Fruit fly (Drosophila melanogaster) whole organism, embryonic: ENCODE measurements around the gene Cat.

ENCODE experiments used
- CG10209 ChIP-seq: fragments of 200-800 bp; sonication (Bioruptor generic); optimal IDR thresholded peaks from 3 replicates; lab custom pipeline; 2017; ENCODE audit warnings: missing biosample characterization, mild to moderate bottlenecking, missing genetic modification characterization, missing genetic modification reagents
- CG10431 ChIP-seq: fragments of 200-800 bp; sonication (Bioruptor generic); optimal IDR thresholded peaks from 3 replicates; lab custom pipeline; 2018; ENCODE audit warnings: missing biosample characterization, mild to moderate bottlenecking, missing genetic modification characterization
- CG10654 ChIP-seq: fragments of 200-800 bp; sonication (Bioruptor generic); optimal IDR thresholded peaks from 2 replicates; lab custom pipeline; 2016; ENCODE audit warnings: missing biosample characterization, missing genetic modification characterization
- CG13287 ChIP-seq: fragments of 200-800 bp; sonication (Bioruptor generic); IDR thresholded peaks from 2 replicates; pipeline ENCODE4 v1.3.6; 2022; ENCODE audit warnings: missing biosample characterization, missing genetic modification characterization; ENCODE audit not compliant: partially characterized antibody
- CG15073 ChIP-seq: fragments of 200-800 bp; sonication (Bioruptor generic); optimal IDR thresholded peaks from 2 replicates; lab custom pipeline; 2016; ENCODE audit warnings: missing biosample characterization, missing genetic modification characterization
- CG1792 ChIP-seq: fragments of 200-800 bp; sonication (Bioruptor generic); optimal IDR thresholded peaks from 2 replicates; lab custom pipeline; 2016; ENCODE audit warnings: missing biosample characterization, missing genetic modification characterization
- CG18764 ChIP-seq: fragments of 200-800 bp; sonication (Bioruptor generic); optimal IDR thresholded peaks from 3 replicates; lab custom pipeline; 2016; ENCODE audit warnings: missing biosample characterization, missing genetic modification characterization
- CG4328 ChIP-seq: fragments of 200-800 bp; sonication (Bioruptor generic); optimal IDR thresholded peaks from 3 replicates; lab custom pipeline; 2017; ENCODE audit warnings: missing biosample characterization, missing genetic modification reagents, missing genetic modification characterization
- CG6791 ChIP-seq: fragments of 200-800 bp; sonication (Bioruptor generic); IDR thresholded peaks from 3 replicates; pipeline ENCODE4 v1.3.6; 2022; ENCODE audit warnings: missing biosample characterization, missing genetic modification characterization; ENCODE audit not compliant: partially characterized antibody
- CG7745 ChIP-seq: fragments of 200-800 bp; sonication (Bioruptor generic); optimal IDR thresholded peaks from 2 replicates; lab custom pipeline; 2018; ENCODE audit warnings: missing biosample characterization, mild to moderate bottlenecking, missing genetic modification characterization, moderate library complexity
- CG8944 ChIP-seq: fragments of 200-800 bp; sonication (Bioruptor generic); optimal IDR thresholded peaks from 3 replicates; lab custom pipeline; 2016; ENCODE audit warnings: missing biosample characterization, missing genetic modification characterization
- CG9215 ChIP-seq: fragments of 200-800 bp; sonication (Bioruptor generic); IDR thresholded peaks from 2 replicates; pipeline ENCODE4 v1.3.6; 2022; ENCODE audit warnings: missing biosample characterization, missing genetic modification characterization
- Deaf1 ChIP-seq: fragments of 200-800 bp; optimal IDR thresholded peaks from 3 replicates; lab custom pipeline; 2019; ENCODE audit warnings: missing biosample characterization, mild to moderate bottlenecking, missing genetic modification characterization, moderate library complexity
- ERR ChIP-seq: fragments of 200-800 bp; sonication (Bioruptor generic); optimal IDR thresholded peaks from 2 replicates; lab custom pipeline; 2016; ENCODE audit warnings: missing biosample characterization, missing genetic modification characterization
- HmgD ChIP-seq: fragments of 200-800 bp; sonication (Bioruptor generic); optimal IDR thresholded peaks from 3 replicates; lab custom pipeline; 2016; ENCODE audit warnings: missing biosample characterization, missing genetic modification characterization
- MBD-R2 ChIP-seq: fragments of 200-800 bp; sonication (Bioruptor generic); IDR thresholded peaks from 2 replicates; pipeline ENCODE4 v1.3.6; 2022; ENCODE audit warnings: missing biosample characterization, missing genetic modification characterization
- MESR4 ChIP-seq: fragments of 200-800 bp; sonication (Bioruptor generic); optimal IDR thresholded peaks from 2 replicates; lab custom pipeline; 2018; ENCODE audit warnings: missing biosample characterization, mild to moderate bottlenecking, missing genetic modification characterization, moderate library complexity
- NfI ChIP-seq: fragments of 200-800 bp; sonication (Bioruptor generic); optimal IDR thresholded peaks from 3 replicates; lab custom pipeline; 2018; ENCODE audit warnings: missing biosample characterization, mild to moderate bottlenecking, missing genetic modification characterization, moderate library complexity
- Ptx1 ChIP-seq: fragments of 200-800 bp; sonication (Bioruptor generic); IDR thresholded peaks from 2 replicates; pipeline ENCODE4 v1.3.6; 2022; ENCODE audit warnings: missing biosample characterization, missing genetic modification characterization
- Sox100B ChIP-seq: fragments of 200-800 bp; sonication (Bioruptor generic); optimal IDR thresholded peaks from 3 replicates; lab custom pipeline; 2018; ENCODE audit warnings: missing biosample characterization, mild to moderate bottlenecking, missing genetic modification characterization
- Xbp1 ChIP-seq: fragments of 200-800 bp; sonication (Bioruptor generic); optimal IDR thresholded peaks from 3 replicates; lab custom pipeline; 2016; ENCODE audit warnings: missing biosample characterization, mild to moderate bottlenecking, missing genetic modification characterization
- btn ChIP-seq: fragments of 200-800 bp; sonication (Bioruptor generic); optimal IDR thresholded peaks from 2 replicates; lab custom pipeline; 2016; ENCODE audit warnings: missing biosample characterization, missing genetic modification characterization
- chif ChIP-seq, 2 experiments: fragments of 200-800 bp; sonication (Bioruptor generic); optimal IDR thresholded peaks; 3 replicates each; lab custom pipeline; 2016; ENCODE audit warnings: missing biosample characterization in 2 of 2, missing genetic modification characterization in 2 of 2
- croc ChIP-seq: fragments of 200-800 bp; sonication (Bioruptor generic); conservative IDR thresholded peaks from 3 replicates; pipeline ENCODE4 v1.3.6; 2022; ENCODE audit warnings: missing biosample characterization, missing genetic modification characterization
- ftz-f1 ChIP-seq: fragments of 200-800 bp; sonication (Bioruptor generic); optimal IDR thresholded peaks from 2 replicates; lab custom pipeline; 2016; ENCODE audit warnings: missing biosample characterization, missing genetic modification characterization
- fu2 ChIP-seq: fragments of 200-800 bp; sonication (Bioruptor generic); optimal IDR thresholded peaks from 2 replicates; lab custom pipeline; 2016; ENCODE audit warnings: missing biosample characterization, missing genetic modification characterization
- gcm2 ChIP-seq: fragments of 200-800 bp; sonication (Bioruptor generic); optimal IDR thresholded peaks from 2 replicates; lab custom pipeline; 2016; ENCODE audit warnings: missing biosample characterization, missing genetic modification characterization
- gfzf ChIP-seq: fragments of 200-800 bp; sonication (Bioruptor generic); optimal IDR thresholded peaks from 2 replicates; lab custom pipeline; 2016; ENCODE audit warnings: missing biosample characterization, mild to moderate bottlenecking, missing genetic modification characterization, moderate library complexity
- hb ChIP-seq: fragments of 200-800 bp; sonication (Bioruptor generic); IDR thresholded peaks from 3 replicates; pipeline ENCODE4 v1.3.6; 2022; ENCODE audit warnings: missing biosample characterization, missing genetic modification characterization; ENCODE audit not compliant: partially characterized antibody
- hth ChIP-seq: fragments of >200 bp; optimal IDR thresholded peaks from 2 replicates; lab custom pipeline; 2017; ENCODE audit warnings: inconsistent platforms
- ind ChIP-seq: fragments of 200-800 bp; sonication (Bioruptor generic); optimal IDR thresholded peaks from 3 replicates; lab custom pipeline; 2016; ENCODE audit warnings: missing biosample characterization, missing genetic modification characterization
- kay ChIP-seq: fragments of 200-800 bp; sonication (Bioruptor generic); optimal IDR thresholded peaks from 2 replicates; lab custom pipeline; 2016; ENCODE audit warnings: missing biosample characterization, missing genetic modification characterization
- kni ChIP-seq: fragments of 200-800 bp; sonication (Bioruptor generic); optimal IDR thresholded peaks from 3 replicates; lab custom pipeline; 2017; ENCODE audit warnings: mild to moderate bottlenecking, missing biosample characterization, missing genetic modification reagents, missing genetic modification characterization
- lov ChIP-seq, 2 experiments: fragments of 200-800 bp in 1 of 2; fragments of >200 bp in 1 of 2; sonication (Bioruptor generic) in 1 of 2; IDR thresholded peaks in 1 of 2; optimal IDR thresholded peaks in 1 of 2; 2 replicates in 1 of 2; 3 replicates in 1 of 2; pipeline versions ENCODE4 v1.3.6 to Lab custom; 2017 to 2022; ENCODE audit warnings: missing biosample characterization in 1 of 2, missing genetic modification characterization in 1 of 2
- luna ChIP-seq: fragments of 200-800 bp; sonication (Bioruptor generic); optimal IDR thresholded peaks from 2 replicates; lab custom pipeline; 2016; ENCODE audit warnings: missing biosample characterization, missing genetic modification characterization
- maf-S ChIP-seq: fragments of 200-800 bp; sonication (Bioruptor generic); optimal IDR thresholded peaks from 2 replicates; lab custom pipeline; 2016; ENCODE audit warnings: missing biosample characterization, missing genetic modification characterization
- mld ChIP-seq: fragments of 200-800 bp; sonication (Bioruptor generic); IDR thresholded peaks from 3 replicates; pipeline ENCODE4 v1.3.6; 2022; ENCODE audit warnings: missing biosample characterization, missing genetic modification characterization; ENCODE audit not compliant: partially characterized antibody
- nau ChIP-seq: fragments of 200-800 bp; sonication (Bioruptor generic); optimal IDR thresholded peaks from 3 replicates; lab custom pipeline; 2017; ENCODE audit warnings: missing biosample characterization, mild to moderate bottlenecking, missing genetic modification characterization, missing genetic modification reagents
- nerfin-1 ChIP-seq: fragments of 200-800 bp; sonication (Bioruptor generic); optimal IDR thresholded peaks from 3 replicates; lab custom pipeline; 2019; ENCODE audit warnings: missing biosample characterization, mild to moderate bottlenecking, missing genetic modification characterization, moderate library complexity
- nerfin-2 ChIP-seq: fragments of 200-800 bp; sonication (Bioruptor generic); IDR thresholded peaks from 2 replicates; pipeline ENCODE4 v1.3.6; 2022; ENCODE audit warnings: missing biosample characterization, missing genetic modification characterization; ENCODE audit not compliant: partially characterized antibody
- org-1 ChIP-seq: fragments of 200-800 bp; sonication (Bioruptor generic); optimal IDR thresholded peaks from 2 replicates; lab custom pipeline; 2017; ENCODE audit warnings: missing biosample characterization, missing genetic modification characterization
- pan ChIP-seq, 4 experiments: fragments of >200 bp in 3 of 4; fragments of 200-800 bp in 1 of 4; sonication (Bioruptor generic) in 1 of 4; optimal IDR thresholded peaks in 3 of 4; IDR thresholded peaks in 1 of 4; 2 replicates each; pipeline versions ENCODE4 v1.3.6 to Lab custom; 2017 to 2022; ENCODE audit warnings: missing biosample characterization in 2 of 4, missing genetic modification characterization in 2 of 4, mixed read lengths in 1 of 4
- sc ChIP-seq, 3 experiments: fragments of >200 bp in 2 of 3; fragments of 200-800 bp in 1 of 3; sonication (Bioruptor generic) in 1 of 3; optimal IDR thresholded peaks; 2 replicates in 2 of 3; 3 replicates in 1 of 3; lab custom pipeline; 2017; ENCODE audit warnings: mild to moderate bottlenecking in 1 of 3, missing biosample characterization in 1 of 3, missing genetic modification characterization in 1 of 3, missing genetic modification reagents in 1 of 3
- seq ChIP-seq: fragments of 200-800 bp; sonication (Bioruptor generic); IDR thresholded peaks from 2 replicates; pipeline ENCODE4 v1.3.6; 2022; ENCODE audit warnings: missing biosample characterization, missing genetic modification characterization
- tgo ChIP-seq: fragments of 200-800 bp; sonication (Bioruptor generic); IDR thresholded peaks from 3 replicates; pipeline ENCODE4 v1.3.6; 2022; ENCODE audit warnings: missing biosample characterization, missing genetic modification characterization
- tin ChIP-seq: fragments of 200-800 bp; sonication (Bioruptor generic); optimal IDR thresholded peaks from 3 replicates; lab custom pipeline; 2016; ENCODE audit warnings: missing biosample characterization, missing genetic modification characterization
- wor ChIP-seq: fragments of 200-800 bp; sonication (Bioruptor generic); IDR thresholded peaks from 2 replicates; pipeline ENCODE4 v1.3.6; 2022; ENCODE audit warnings: missing biosample characterization, missing genetic modification characterization
- zf30C ChIP-seq: fragments of 200-800 bp; sonication (Bioruptor generic); optimal IDR thresholded peaks from 3 replicates; lab custom pipeline; 2018; ENCODE audit warnings: missing biosample characterization, mild to moderate bottlenecking, missing genetic modification characterization
- zfh2 ChIP-seq: fragments of 200-800 bp; sonication (Bioruptor generic); optimal IDR thresholded peaks from 2 replicates; lab custom pipeline; 2016; ENCODE audit warnings: missing biosample characterization, missing genetic modification characterization

The Cat gene

dm6 chr3L:18801194-18801695 lies 21.2 kb upstream of the Cat start, which contains the start of gene ftz-f1 (continued):
- TF ChIP-seq nerfin-1 (tag; lab: Kevin White, UChicago) (no peak), nerfin-2 (GFP tag; lab: Robert Waterston, UW) (peak; percentile 46; the same call in 1 of the 2 replicates), kni (GFP tag; lab: Kevin White, UChicago) (peak; percentile 83), sc (optimal IDR thresholded peaks at IDR 0.05; lab: Kevin White, UChicago) (no peak), sc (GFP tag; optimal IDR thresholded peaks at IDR 0.05; lab: Kevin White, UChicago) (no peak), HmgD (peak; percentile 48), hb (GFP tag; lab: Robert Waterston, UW) (peak; percentile 54; the same call in 1 of the 3 replicates), CG1792 (GFP tag; lab: Kevin White, UChicago) (no peak), zfh2 (no peak), Deaf1 (tag; lab: Kevin White, UChicago) (peak; percentile 74), CG13287 (GFP tag; lab: Robert Waterston, UW) (peak; percentile 93), CG4328 (GFP tag; lab: Kevin White, UChicago) (no peak), lov (optimal IDR thresholded peaks at IDR 0.05; lab: Kevin White, UChicago) (no peak), lov (GFP tag; IDR thresholded peaks at IDR 0.05; lab: Robert Waterston, UW) (peak; percentile 64; the same call in 1 of the 3 replicates), ftz-f1 (GFP tag; lab: Kevin White, UChicago) (peak; percentile 100), CG9215 (GFP tag; lab: Robert Waterston, UW) (no peak), NfI (peak; percentile 56), croc (GFP tag; lab: Robert Waterston, UW) (no peak), ERR (GFP tag; lab: Kevin White, UChicago) (peak; percentile 1), pan (optimal IDR thresholded peaks at IDR 0.05; lab: Kevin White, UChicago) (no peak), pan (GFP tag; optimal IDR thresholded peaks at IDR 0.05 in 1 of 2, IDR thresholded peaks at IDR 0.05 in 1 of 2) (peak in 1 of 2 experiments; percentile 51), wor (GFP tag; lab: Robert Waterston, UW) (no peak), tin (GFP tag; lab: Kevin White, UChicago) (peak; percentile 21), gfzf (GFP tag; lab: Kevin White, UChicago) (no peak), MBD-R2 (0 out of 2 replicates have a peak, but pooled peaks have one; percentile 16), maf-S (GFP tag; lab: Kevin White, UChicago) (peak; percentile 44), CG10209 (GFP tag; lab: Kevin White, UChicago) (no peak), gcm2 (GFP tag; lab: Kevin White, UChicago) (no peak), CG15073 (GFP tag; lab: Kevin White, UChicago) (no peak), Ptx1 (GFP tag; lab: Robert Waterston, UW) (no peak), zf30C (GFP tag; lab: Kevin White, UChicago) (no peak), CG10654 (GFP tag; lab: Kevin White, UChicago) (no peak), fu2 (GFP tag; lab: Kevin White, UChicago) (no peak), ind (no peak), CG6791 (peak; percentile 74; the same call in 2 of the 3 replicates), tgo (GFP tag; lab: Robert Waterston, UW) (no peak), CG7745 (no peak), mld (GFP tag; lab: Robert Waterston, UW) (peak; percentile 58; the same call in 1 of the 3 replicates), seq (GFP tag; lab: Robert Waterston, UW) (no peak), luna (GFP tag; lab: Kevin White, UChicago) (no peak), nau (GFP tag; lab: Kevin White, UChicago) (no peak), hth (lab: Kevin White, UChicago) (no peak), org-1 (GFP tag; lab: Kevin White, UChicago) (peak; percentile 2), kay (GFP tag; lab: Kevin White, UChicago) (no peak), CG8944 (GFP tag; lab: Kevin White, UChicago) (no peak), CG10431 (GFP tag; lab: Kevin White, UChicago) (no peak), chif (GFP tag; optimal IDR thresholded peaks at IDR 0.05; lab: Kevin White, UChicago) (no peak), MESR4 (GFP tag; lab: Kevin White, UChicago) (no peak), Sox100B (GFP tag; lab: Kevin White, UChicago) (no peak), btn (no peak), Xbp1 (GFP tag; lab: Kevin White, UChicago) (no peak), CG18764 (GFP tag; lab: Kevin White, UChicago) (no peak)
